Worm (Caenorhabditis elegans): ENCODE results near the gene C08F1.10.

DNA sequence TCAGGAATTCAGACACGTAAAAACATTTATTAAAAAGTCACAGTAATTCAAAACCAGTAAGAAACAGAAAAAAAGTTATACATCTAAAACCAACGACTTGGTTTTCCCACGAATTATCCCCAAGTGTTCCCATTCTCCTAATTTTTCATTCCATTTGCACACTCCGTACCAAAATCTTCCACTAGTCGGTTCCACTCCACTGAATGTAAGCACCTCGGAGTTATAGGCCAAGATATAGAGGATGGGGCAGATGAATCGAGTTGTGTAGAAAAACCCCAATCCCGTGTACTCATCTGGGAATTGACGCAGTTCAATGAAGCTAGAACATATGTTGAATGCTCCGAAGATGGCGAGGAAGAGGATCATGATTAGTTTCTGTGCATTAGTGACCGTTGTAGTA is 1.1 kb upstream of the C08F1.10 start:
- TF ChIP-seq ama-1 (optimal IDR thresholded peaks at IDR 0.05) (no peak), F13H6.1 (tag; optimal IDR thresholded peaks at IDR 0.05) (no peak), rnt-1 (tag; optimal IDR thresholded peaks at IDR 0.05) (no peak), elt-4 (tag; optimal IDR thresholded peaks at IDR 0.05) (no peak), unc-86 (tag; optimal IDR thresholded peaks at IDR 0.05) (no peak), pros-1 (tag; optimal IDR thresholded peaks at IDR 0.05) (no peak), ref-2 (tag; optimal IDR thresholded peaks at IDR 0.05) (no peak), hlh-6 (tag; optimal IDR thresholded peaks at IDR 0.05) (no peak), pha-4 (tag; optimal IDR thresholded peaks at IDR 0.05) (no peak), tbx-2 (tag; optimal IDR thresholded peaks at IDR 0.05) (no peak), ceh-31 (tag; optimal IDR thresholded peaks at IDR 0.05) (no peak)

Measured in whole organism, late embryonic.